Fruit fly (Drosophila melanogaster) whole organism, embryonic: ENCODE results near the gene CG42835.

Experiments
- Abd-B ChIP-seq: fragments of 200-800 bp; sonication (Bioruptor generic); optimal IDR thresholded peaks from 2 replicates; lab custom pipeline; 2018; ENCODE audit warnings: missing biosample characterization, mild to moderate bottlenecking, missing genetic modification characterization, moderate library complexity
- B-H1 ChIP-seq: fragments of 200-800 bp; sonication (Bioruptor generic); IDR thresholded peaks from 3 replicates; pipeline ENCODE4 v1.3.6; 2022; ENCODE audit warnings: missing biosample characterization, missing genetic modification characterization
- BEAF-32 ChIP-seq: fragments of 200-800 bp; sonication (Bioruptor generic); optimal IDR thresholded peaks from 3 replicates; lab custom pipeline; 2017; ENCODE audit warnings: missing biosample characterization, missing genetic modification characterization, mild to moderate bottlenecking, moderate library complexity, missing genetic modification reagents
- BtbVII ChIP-seq: fragments of 200-800 bp; sonication (Bioruptor generic); optimal IDR thresholded peaks from 3 replicates; lab custom pipeline; 2017; ENCODE audit warnings: missing biosample characterization, mild to moderate bottlenecking, missing genetic modification characterization
- CG10543 ChIP-seq: fragments of 200-800 bp; sonication (Bioruptor generic); optimal IDR thresholded peaks from 3 replicates; lab custom pipeline; 2017; ENCODE audit warnings: missing biosample characterization, mild to moderate bottlenecking, missing genetic modification characterization, moderate library complexity
- CG10979 ChIP-seq: fragments of 200-800 bp; sonication (Bioruptor generic); optimal IDR thresholded peaks from 2 replicates; lab custom pipeline; 2018; ENCODE audit warnings: missing biosample characterization, mild to moderate bottlenecking, missing genetic modification characterization, moderate library complexity
- CG11085 ChIP-seq: fragments of 200-800 bp; sonication (Bioruptor generic); IDR thresholded peaks from 2 replicates; pipeline ENCODE4 v1.3.6; 2022; ENCODE audit warnings: missing biosample characterization, missing genetic modification characterization
- CG13287 ChIP-seq: fragments of 200-800 bp; sonication (Bioruptor generic); IDR thresholded peaks from 2 replicates; pipeline ENCODE4 v1.3.6; 2022; ENCODE audit warnings: missing biosample characterization, missing genetic modification characterization; ENCODE audit not compliant: partially characterized antibody
- CG15514 ChIP-seq: fragments of 200-800 bp; sonication (Bioruptor generic); optimal IDR thresholded peaks from 3 replicates; lab custom pipeline; 2017; ENCODE audit warnings: missing biosample characterization, missing genetic modification characterization, mild to moderate bottlenecking, moderate library complexity, missing genetic modification reagents
- CG15696 ChIP-seq: fragments of 200-800 bp; sonication (Bioruptor generic); optimal IDR thresholded peaks from 2 replicates; lab custom pipeline; 2019; ENCODE audit warnings: missing biosample characterization, mild to moderate bottlenecking, missing genetic modification characterization, moderate library complexity
- CG18262 ChIP-seq: fragments of 200-800 bp; optimal IDR thresholded peaks from 3 replicates; lab custom pipeline; 2019; ENCODE audit warnings: missing biosample characterization, mild to moderate bottlenecking, missing genetic modification characterization, moderate library complexity
- CG18599 ChIP-seq: fragments of 200-800 bp; sonication (Bioruptor generic); optimal IDR thresholded peaks from 3 replicates; lab custom pipeline; 2017; ENCODE audit warnings: missing biosample characterization, missing genetic modification characterization, mild to moderate bottlenecking, moderate library complexity, missing genetic modification reagents
- CG2116 ChIP-seq: fragments of 200-800 bp; sonication (Bioruptor generic); optimal IDR thresholded peaks from 3 replicates; lab custom pipeline; 2018; ENCODE audit warnings: missing biosample characterization, mild to moderate bottlenecking, missing genetic modification characterization
- CG30020 ChIP-seq: fragments of 200-800 bp; optimal IDR thresholded peaks from 2 replicates; lab custom pipeline; 2019; ENCODE audit warnings: missing biosample characterization, mild to moderate bottlenecking, missing genetic modification characterization, moderate library complexity
- CG31365 ChIP-seq: fragments of 200-800 bp; sonication (Bioruptor generic); optimal IDR thresholded peaks from 2 replicates; lab custom pipeline; 2018; ENCODE audit warnings: missing biosample characterization, mild to moderate bottlenecking, missing genetic modification characterization
- CG42726 ChIP-seq: fragments of 200-800 bp; sonication (Bioruptor generic); IDR thresholded peaks from 2 replicates; pipeline ENCODE4 v1.3.6; 2022; ENCODE audit warnings: missing biosample characterization, missing genetic modification characterization; ENCODE audit not compliant: partially characterized antibody
- CG4854 ChIP-seq: fragments of 200-800 bp; sonication (Bioruptor generic); optimal IDR thresholded peaks from 2 replicates; lab custom pipeline; 2016; ENCODE audit warnings: missing biosample characterization, missing genetic modification characterization, inconsistent platforms
- CG6272 ChIP-seq: fragments of 200-800 bp; sonication (Bioruptor generic); IDR thresholded peaks from 2 replicates; pipeline ENCODE4 v1.3.6; 2022; ENCODE audit warnings: missing biosample characterization, missing genetic modification characterization
- CG6765 ChIP-seq: fragments of 200-800 bp; sonication (Bioruptor generic); optimal IDR thresholded peaks from 3 replicates; lab custom pipeline; 2017; ENCODE audit warnings: missing biosample characterization, mild to moderate bottlenecking, missing genetic modification characterization
- CG8281 ChIP-seq: fragments of 200-800 bp; sonication (Bioruptor generic); optimal IDR thresholded peaks from 2 replicates; lab custom pipeline; 2018; ENCODE audit warnings: missing biosample characterization, mild to moderate bottlenecking, missing genetic modification characterization, moderate library complexity
- CG9215 ChIP-seq: fragments of 200-800 bp; sonication (Bioruptor generic); IDR thresholded peaks from 2 replicates; pipeline ENCODE4 v1.3.6; 2022; ENCODE audit warnings: missing biosample characterization, missing genetic modification characterization
- CG9797 ChIP-seq: fragments of 200-800 bp; sonication (Bioruptor generic); optimal IDR thresholded peaks from 3 replicates; lab custom pipeline; 2018; ENCODE audit warnings: missing biosample characterization, mild to moderate bottlenecking, missing genetic modification characterization
- CHES-1-like ChIP-seq: fragments of 200-800 bp; sonication (Bioruptor generic); optimal IDR thresholded peaks from 2 replicates; lab custom pipeline; 2016; ENCODE audit warnings: missing biosample characterization, missing genetic modification characterization
- Dfd ChIP-seq, 2 experiments: fragments of >200 bp; optimal IDR thresholded peaks; 2 replicates each; lab custom pipeline; 2017; ENCODE audit warnings: missing biosample characterization in 2 of 2, missing genetic modification characterization in 2 of 2
- Dref ChIP-seq: fragments of 200-800 bp; sonication (Bioruptor generic); IDR thresholded peaks from 2 replicates; pipeline ENCODE4 v1.3.6; 2022; ENCODE audit warnings: missing biosample characterization, missing genetic modification characterization
- Eip74EF ChIP-seq, 2 experiments: fragments of 200-800 bp in 1 of 2; fragments of >200 bp in 1 of 2; sonication (Bioruptor generic) in 1 of 2; optimal IDR thresholded peaks; 2 replicates each; lab custom pipeline; 2017 to 2019; ENCODE audit warnings: missing biosample characterization in 2 of 2, missing genetic modification characterization in 2 of 2, mild to moderate bottlenecking in 1 of 2, moderate library complexity in 1 of 2
- Elba2 ChIP-seq: fragments of 200-800 bp; sonication (Bioruptor generic); optimal IDR thresholded peaks from 3 replicates; lab custom pipeline; 2016; ENCODE audit warnings: missing biosample characterization, missing genetic modification characterization
- Fer1 ChIP-seq: fragments of 200-800 bp; sonication (Bioruptor generic); optimal IDR thresholded peaks from 2 replicates; lab custom pipeline; 2017; ENCODE audit warnings: missing biosample characterization, mild to moderate bottlenecking, missing genetic modification characterization
- GATAe ChIP-seq: fragments of 200-800 bp; sonication (Bioruptor generic); conservative IDR thresholded peaks from 2 replicates; pipeline ENCODE4 v1.3.6; 2022; ENCODE audit warnings: missing biosample characterization, missing genetic modification characterization
- Hand ChIP-seq: fragments of 200-800 bp; sonication (Bioruptor generic); optimal IDR thresholded peaks from 2 replicates; lab custom pipeline; 2017; ENCODE audit warnings: mild to moderate bottlenecking, missing biosample characterization, missing genetic modification reagents, missing genetic modification characterization
- Jarid2 ChIP-seq: fragments of 200-800 bp; sonication (Bioruptor generic); optimal IDR thresholded peaks from 3 replicates; lab custom pipeline; 2017; ENCODE audit warnings: mild to moderate bottlenecking, missing biosample characterization, missing genetic modification reagents, missing genetic modification characterization
- Meics ChIP-seq: fragments of 200-800 bp; sonication (Bioruptor generic); optimal IDR thresholded peaks from 2 replicates; lab custom pipeline; 2017; ENCODE audit warnings: missing biosample characterization, mild to moderate bottlenecking, missing genetic modification characterization
- Spps ChIP-seq: fragments of 200-800 bp; sonication (Bioruptor generic); optimal IDR thresholded peaks from 2 replicates; lab custom pipeline; 2018; ENCODE audit warnings: missing biosample characterization, mild to moderate bottlenecking, missing genetic modification characterization
- aop ChIP-seq: fragments of 200-800 bp; sonication (Bioruptor generic); IDR thresholded peaks from 2 replicates; pipeline ENCODE4 v1.3.6; 2022; ENCODE audit warnings: missing biosample characterization, missing genetic modification characterization
- corto ChIP-seq: fragments of 200-800 bp; sonication (Bioruptor generic); optimal IDR thresholded peaks from 2 replicates; lab custom pipeline; 2016; ENCODE audit warnings: missing biosample characterization, mild to moderate bottlenecking, missing genetic modification characterization, moderate library complexity
- dan ChIP-seq: fragments of 200-800 bp; sonication (Bioruptor generic); IDR thresholded peaks from 2 replicates; pipeline ENCODE4 v1.3.6; 2022; ENCODE audit warnings: missing biosample characterization, missing genetic modification characterization
- dmrt99B ChIP-seq: fragments of 200-800 bp; sonication (Bioruptor generic); optimal IDR thresholded peaks from 2 replicates; lab custom pipeline; 2018; ENCODE audit warnings: missing biosample characterization, mild to moderate bottlenecking, missing genetic modification characterization, moderate library complexity
- fd64A ChIP-seq: fragments of 200-800 bp; sonication (Bioruptor generic); optimal IDR thresholded peaks from 3 replicates; lab custom pipeline; 2018; ENCODE audit warnings: missing biosample characterization, mild to moderate bottlenecking, missing genetic modification characterization
- gro ChIP-seq: fragments of 200-800 bp; sonication (Bioruptor generic); optimal IDR thresholded peaks from 2 replicates; lab custom pipeline; 2016; ENCODE audit warnings: missing biosample characterization, missing genetic modification characterization
- ham ChIP-seq: fragments of 200-800 bp; sonication (Bioruptor generic); IDR thresholded peaks from 2 replicates; pipeline ENCODE4 v1.3.6; 2022; ENCODE audit warnings: missing biosample characterization, missing genetic modification characterization
- mam ChIP-seq: fragments of 200-800 bp; sonication (Bioruptor generic); optimal IDR thresholded peaks from 3 replicates; lab custom pipeline; 2016; ENCODE audit warnings: missing biosample characterization, missing genetic modification characterization
- org-1 ChIP-seq: fragments of 200-800 bp; sonication (Bioruptor generic); optimal IDR thresholded peaks from 2 replicates; lab custom pipeline; 2017; ENCODE audit warnings: missing biosample characterization, missing genetic modification characterization
- peb ChIP-seq: fragments of 200-800 bp; sonication (Bioruptor generic); IDR thresholded peaks from 2 replicates; pipeline ENCODE4 v1.3.6; 2022; ENCODE audit warnings: missing biosample characterization, missing genetic modification characterization
- phol ChIP-seq: fragments of 200-800 bp; sonication (Bioruptor generic); optimal IDR thresholded peaks from 3 replicates; lab custom pipeline; 2018; ENCODE audit warnings: missing biosample characterization, mild to moderate bottlenecking, missing genetic modification characterization, moderate library complexity
- rib ChIP-seq: fragments of 200-800 bp; sonication (Bioruptor generic); IDR thresholded peaks from 2 replicates; pipeline ENCODE4 v1.3.6; 2022; ENCODE audit warnings: missing biosample characterization, missing genetic modification characterization
- sim ChIP-seq: fragments of 200-800 bp; sonication (Bioruptor generic); IDR thresholded peaks from 2 replicates; pipeline ENCODE4 v1.3.6; 2022; ENCODE audit warnings: missing biosample characterization, missing genetic modification characterization
- sima ChIP-seq: fragments of 200-800 bp; sonication (Bioruptor generic); optimal IDR thresholded peaks from 2 replicates; lab custom pipeline; 2016; ENCODE audit warnings: missing biosample characterization, missing genetic modification characterization
- slp2 ChIP-seq: fragments of 200-800 bp; sonication (Bioruptor generic); optimal IDR thresholded peaks from 2 replicates; lab custom pipeline; 2016; ENCODE audit warnings: missing biosample characterization, missing genetic modification characterization
- tap ChIP-seq: fragments of 200-800 bp; optimal IDR thresholded peaks from 3 replicates; lab custom pipeline; 2019; ENCODE audit warnings: missing biosample characterization, mild to moderate bottlenecking, missing genetic modification characterization, moderate library complexity

Gene CG42835

DNA sequence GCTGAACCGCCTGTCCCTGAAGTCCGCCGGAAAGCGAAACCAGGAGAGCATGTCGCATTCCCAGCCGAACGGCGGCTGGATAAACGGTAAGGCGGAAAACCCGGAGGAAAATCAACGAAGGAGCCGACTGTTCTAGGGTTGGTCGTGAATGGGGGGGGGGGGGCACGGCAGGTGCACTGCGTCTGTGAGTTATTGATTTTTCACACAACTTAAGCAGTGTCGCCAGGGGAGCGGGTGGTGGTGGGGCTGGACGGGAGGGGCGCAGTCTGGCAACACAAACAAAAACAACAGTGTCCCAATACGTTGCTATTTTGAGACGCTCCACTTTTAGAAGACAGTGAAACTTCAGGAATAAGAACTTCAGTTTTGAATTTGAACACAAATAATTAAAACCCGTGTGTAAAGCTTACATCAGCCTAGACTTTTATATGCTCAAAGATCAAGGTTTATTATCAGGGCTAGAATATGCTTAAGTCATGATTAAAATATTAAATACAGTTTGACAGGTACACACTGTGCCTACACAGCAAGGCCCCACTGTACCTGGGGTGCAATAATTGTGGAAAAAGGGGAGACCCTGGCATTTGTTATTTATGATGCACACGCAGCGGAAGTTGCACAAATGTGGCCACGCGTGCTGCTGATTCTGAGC lies 34.1 kb upstream of the CG42835 start (continued):
- TF ChIP-seq CG10979 (tag; lab: Kevin White, UChicago) = peak; percentile 80
- TF ChIP-seq Fer1 (GFP tag; lab: Kevin White, UChicago) = peak; percentile 72
- TF ChIP-seq Dref (GFP tag; lab: Robert Waterston, UW) = no peak
- no peak for TF ChIP-seq CG10543 (GFP tag; lab: Kevin White, UChicago)
- TF ChIP-seq Abd-B (GFP tag; lab: Kevin White, UChicago) = peak; percentile 30
- peak; percentile 73 for TF ChIP-seq CG18599
- TF ChIP-seq CG6272 = peak; percentile 40; the same call in 1 of the 2 replicates
- no peak for TF ChIP-seq Hand (GFP tag; lab: Kevin White, UChicago)
- TF ChIP-seq CG18262 (tag; lab: Kevin White, UChicago) = peak; percentile 81
- peak; percentile 8 for TF ChIP-seq org-1 (GFP tag; lab: Kevin White, UChicago)
- TF ChIP-seq rib (GFP tag; lab: Robert Waterston, UW) = no peak
- TF ChIP-seq tap = peak; percentile 74
- no peak for TF ChIP-seq corto
- TF ChIP-seq Meics = peak; percentile 52
- peak; percentile 42 for TF ChIP-seq CG15696
- TF ChIP-seq CG13287 (GFP tag; lab: Robert Waterston, UW) = no peak
- TF ChIP-seq CG11085 = peak; percentile 9; the same call in 1 of the 2 replicates
- no peak for TF ChIP-seq CG9215 (GFP tag; lab: Robert Waterston, UW)
- no peak for TF ChIP-seq BEAF-32 (GFP tag; lab: Kevin White, UChicago)
- no peak for TF ChIP-seq CG15514 (GFP tag; lab: Kevin White, UChicago)
- no peak for TF ChIP-seq CG6765 (GFP tag; lab: Kevin White, UChicago)
- TF ChIP-seq sima (GFP tag; lab: Kevin White, UChicago) = no peak
- peak; percentile 62 for TF ChIP-seq sim
- TF ChIP-seq Spps (tag; lab: Kevin White, UChicago) = peak; percentile 42
- no peak for TF ChIP-seq CHES-1-like (GFP tag; lab: Kevin White, UChicago)
- TF ChIP-seq BtbVII = peak; percentile 42
- no peak for TF ChIP-seq ham (GFP tag; lab: Robert Waterston, UW)
- no peak for TF ChIP-seq CG31365 (tag; lab: Kevin White, UChicago)
- peak; percentile 74 for TF ChIP-seq B-H1
- peak; percentile 12 for TF ChIP-seq slp2
- no peak for TF ChIP-seq Dfd (GFP tag; optimal IDR thresholded peaks at IDR 0.05; lab: Kevin White, UChicago)
- peak; percentile 28 for TF ChIP-seq gro (GFP tag; lab: Kevin White, UChicago)
- TF ChIP-seq mam (GFP tag; lab: Kevin White, UChicago) = no peak
- peak; percentile 57 for TF ChIP-seq fd64A (GFP tag; lab: Kevin White, UChicago)
- TF ChIP-seq CG8281 (tag; lab: Kevin White, UChicago) = peak; percentile 51
- no peak for TF ChIP-seq CG30020 (tag; lab: Kevin White, UChicago)
- TF ChIP-seq CG9797 (GFP tag; lab: Kevin White, UChicago) = no peak
- peak; percentile 85 for TF ChIP-seq dmrt99B (tag; lab: Kevin White, UChicago)
- no peak for TF ChIP-seq Elba2 (GFP tag; lab: Kevin White, UChicago)
- TF ChIP-seq CG4854 (GFP tag; lab: Kevin White, UChicago) = no peak
- no peak for TF ChIP-seq CG2116 (GFP tag; lab: Kevin White, UChicago)
- peak; percentile 20; the same call in 1 of the 2 replicates for TF ChIP-seq dan (GFP tag; lab: Robert Waterston, UW)
- TF ChIP-seq CG42726 (GFP tag; lab: Robert Waterston, UW) = no peak
- TF ChIP-seq Eip74EF (GFP tag; optimal IDR thresholded peaks at IDR 0.05; lab: Kevin White, UChicago) = peak in 1 of 2 experiments; percentile 44
- peak; percentile 84 for TF ChIP-seq phol (tag; lab: Kevin White, UChicago)
- TF ChIP-seq Jarid2 (GFP tag; lab: Kevin White, UChicago) = no peak
- no peak for TF ChIP-seq GATAe (GFP tag; lab: Robert Waterston, UW)
- peak; percentile 44; the same call in 1 of the 2 replicates for TF ChIP-seq peb (GFP tag; lab: Robert Waterston, UW)
- TF ChIP-seq aop (GFP tag; lab: Robert Waterston, UW) = peak; percentile 42; the same call in 1 of the 2 replicates
